Fruit fly (Drosophila melanogaster) whole organism, larva: Measurements from ENCODE around the gene Or35a.
"Not testable (repeated sequence)": the region's sequence is repeated elsewhere in the genome, so short reads cannot be mapped to it uniquely, and the experiment has no call there.

ENCODE experiments used
- noc ChIP-seq: fragments of 200-800 bp; sonication (Bioruptor generic); optimal IDR thresholded peaks from 3 replicates; lab custom pipeline; 2019; ENCODE audit warnings: missing biosample characterization, mild to moderate bottlenecking, missing genetic modification characterization, moderate library complexity

The Or35a gene

DNA sequence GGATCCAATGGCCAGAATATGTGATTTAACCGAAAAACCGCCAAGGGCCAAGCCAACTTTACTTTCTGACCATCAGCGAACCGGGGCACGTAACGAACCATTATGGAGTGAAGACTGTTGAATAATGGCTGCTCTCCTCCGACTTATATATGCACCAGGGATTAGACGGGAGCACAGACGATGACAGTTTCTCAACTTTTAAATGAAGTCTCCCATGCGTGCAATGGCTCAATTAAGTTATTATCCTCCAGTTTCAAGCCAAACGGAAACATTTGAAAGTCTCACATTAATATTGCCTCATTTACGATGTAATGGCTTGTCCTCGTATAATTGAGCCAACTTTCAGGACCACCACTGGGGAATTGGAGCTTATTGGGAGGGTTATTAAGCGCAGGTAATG lies at the start of gene Or35a:
Gene Or35a, minus strand, starts transcription at position 101 of the 400 bp plus-strand sequence.
- TF ChIP-seq noc = no peak

DNA sequence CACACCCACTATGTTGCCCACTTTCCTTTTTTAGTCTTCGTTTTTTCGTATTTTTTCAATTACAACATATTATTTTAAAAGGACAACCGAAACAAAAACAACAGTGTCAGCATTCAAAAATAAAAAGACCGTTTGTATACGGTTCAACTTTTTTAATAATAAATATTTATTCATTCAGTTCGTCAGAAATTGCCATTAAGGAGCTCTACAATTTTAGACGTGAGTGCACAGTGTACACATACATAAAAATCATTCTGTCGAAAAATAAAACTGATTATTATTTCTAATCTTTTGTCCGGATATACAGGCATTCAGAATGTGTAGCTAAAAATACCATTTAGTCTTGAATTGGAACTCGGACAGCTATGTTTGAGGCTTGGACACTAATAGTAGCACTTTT lies 46.5 kb upstream of the Or35a start, which contains the start of gene CG18478:
Gene CG18478, plus strand, starts transcription at position 301 of the 400 bp plus-strand sequence.
- TF ChIP-seq noc = not testable (repeated sequence)

DNA sequence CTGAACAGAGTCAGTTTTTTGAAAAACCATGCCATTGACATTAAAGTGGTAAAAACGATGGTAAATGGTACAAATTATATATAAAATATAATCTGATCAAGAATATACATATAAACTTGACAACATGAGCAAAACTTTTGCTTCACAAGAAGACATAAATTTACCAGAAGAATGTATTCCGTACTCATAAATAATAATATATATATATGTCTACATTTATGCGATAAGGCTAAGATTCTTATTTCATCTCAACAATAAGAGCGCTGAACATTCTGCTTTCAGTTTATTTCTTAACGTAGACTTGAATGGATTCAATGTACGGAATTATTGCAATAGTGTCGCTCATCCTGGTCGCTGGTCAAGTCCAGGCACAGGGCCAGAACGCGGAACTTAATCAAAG lies 37.4 kb upstream of the Or35a start, which contains the start of gene CG18477:
Gene CG18477, plus strand, starts transcription at position 301 of the 400 bp plus-strand sequence.
- not testable (repeated sequence) for TF ChIP-seq noc

DNA sequence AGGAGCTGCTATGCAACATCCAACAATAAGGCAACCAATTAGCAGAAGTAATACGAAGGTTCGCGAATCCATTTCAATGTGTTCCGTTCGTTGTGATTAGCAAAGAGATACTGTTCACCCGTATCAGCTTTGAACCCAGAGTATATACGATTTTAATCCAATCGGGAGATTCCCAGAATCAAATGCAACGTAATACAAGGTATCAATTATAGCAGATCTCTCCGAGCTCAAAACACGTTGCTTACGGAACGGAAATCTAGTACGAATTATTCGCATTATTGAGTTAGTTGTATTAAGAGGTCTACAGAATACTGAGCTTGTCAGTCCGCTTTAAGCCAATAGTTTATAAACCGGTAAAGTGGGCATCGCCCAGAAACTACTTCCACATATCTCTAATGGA lies 36.0 kb upstream of the Or35a start, which contains the start of gene CG44141:
Gene CG44141, minus strand, starts transcription at position 101 of the 400 bp plus-strand sequence.
- TF ChIP-seq noc = not testable (repeated sequence)

dm6 chr2L:15643791-15644190 lies 20.4 kb upstream of the Or35a start:
- TF ChIP-seq noc = no peak

DNA sequence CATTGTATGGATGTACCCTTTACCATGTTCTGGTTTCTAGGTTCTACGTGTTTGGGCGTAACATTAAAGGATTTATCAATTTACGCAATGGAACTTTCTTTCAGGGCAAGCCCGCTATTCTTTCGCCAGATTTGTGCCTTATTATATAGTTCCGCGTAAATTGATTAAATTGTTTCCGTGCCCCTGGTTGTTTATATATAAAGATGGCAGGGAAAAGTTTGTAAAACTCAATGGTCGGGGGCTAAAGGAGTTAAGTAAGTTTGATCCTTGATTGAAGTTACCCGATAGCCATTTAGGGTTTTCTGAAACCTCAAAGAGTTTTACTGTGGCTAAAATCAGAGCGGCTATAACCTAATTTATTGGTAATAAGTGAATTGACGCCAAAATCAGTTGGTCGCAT lies 18.3 kb upstream of the Or35a start:
- no peak for TF ChIP-seq noc

dm6 chr2L:15629596-15630168 lies 6.3 kb upstream of the Or35a start, which contains the start of gene CG18480:
Gene CG18480, plus strand, starts transcription at chr2L:15630002.
- peak; percentile 80 for TF ChIP-seq noc

dm6 chr2L:15628378-15628777 lies 5.0 kb upstream of the Or35a start, which contains the start of gene CG7631:
Gene CG7631, plus strand, starts transcription at chr2L:15628678.
- no peak for TF ChIP-seq noc

- no peak for TF ChIP-seq noc
Observed at dm6 chr2L:15616697-15617096, 6.7 kb downstream of the Or35a start, which contains the start of gene CG11865. Gene CG11865, plus strand, starts transcription at chr2L:15616997.

dm6 chr2L:15616251-15616650 lies 7.1 kb downstream of the Or35a start, which contains the start of gene CG15253:
Gene CG15253, minus strand, starts transcription at chr2L:15616351.
- no peak for TF ChIP-seq noc

- TF ChIP-seq noc = no peak
Observed at dm6 chr2L:15614728-15615127, 8.6 kb downstream of the Or35a start, which contains the start of gene CG15254. Gene CG15254, minus strand, starts transcription at chr2L:15614828.

DNA sequence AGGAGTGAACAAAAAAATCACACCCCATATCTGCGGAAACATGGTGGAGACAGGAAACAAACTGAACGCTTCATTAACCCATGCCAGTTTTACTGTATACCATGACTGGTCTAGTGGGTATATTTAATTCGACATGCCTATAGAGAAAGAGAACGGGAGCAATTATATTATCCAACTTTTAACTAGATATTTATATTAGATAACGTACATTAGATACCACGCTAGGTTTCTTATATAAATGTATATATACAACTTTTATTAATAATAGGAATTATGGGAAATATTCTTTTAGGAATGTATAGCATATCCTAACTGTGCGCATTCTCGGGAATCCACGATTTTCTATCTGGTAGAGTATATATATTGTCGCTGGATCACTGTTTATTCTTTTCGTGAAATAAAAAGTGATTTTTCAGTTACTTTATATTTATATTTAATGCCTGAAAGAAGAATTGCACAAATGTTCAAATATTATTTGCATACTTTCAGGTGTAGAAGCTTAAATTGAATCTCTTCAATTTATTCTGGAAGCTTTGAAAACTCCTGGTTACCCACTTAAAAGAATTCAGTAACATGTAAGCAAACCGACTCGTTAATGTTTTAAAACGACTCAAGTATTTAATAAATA lies 10.0 kb downstream of the Or35a start, which contains the start of gene Semp1:
Gene Semp1, minus strand, starts transcription at position 51 of the 628 bp plus-strand sequence.
- no peak for TF ChIP-seq noc

- peak; percentile 40 for TF ChIP-seq noc
Observed at dm6 chr2L:15611669-15612308, 11.6 kb downstream of the Or35a start, which contains the start of gene CG15255. Gene CG15255, minus strand, starts transcription at chr2L:15611719.

- no peak for TF ChIP-seq noc
Observed at dm6 chr2L:15609139-15609538, 14.2 kb downstream of the Or35a start.
